Worm (Caenorhabditis elegans) whole organism, L4 larva: ENCODE measurements around the gene srg-6.

Source experiments
- F26F4.8 ChIP-seq: fragments of 200-800 bp; sonication (Bioruptor generic); conservative IDR thresholded peaks from 2 replicates; pipeline ENCODE4 v1.3.6; 2022; ENCODE audit warnings: missing genetic modification characterization, missing compliant biosample characterization
- F37D6.2 ChIP-seq: sonication (generic microtip); optimal IDR thresholded peaks from 2 replicates; lab custom pipeline; 2016; ENCODE audit warnings: mild to moderate bottlenecking, missing genetic modification characterization, missing compliant biosample characterization
- F44E2.7 ChIP-seq: fragments of 200-800 bp; sonication (Bioruptor generic); IDR thresholded peaks from 2 replicates; pipeline ENCODE4 v2.1.2; 2022; ENCODE audit warnings: missing genetic modification characterization, missing compliant biosample characterization
- F49E8.2 ChIP-seq: sonication (generic microtip); optimal IDR thresholded peaks from 2 replicates; lab custom pipeline; 2016; ENCODE audit warnings: missing compliant biosample characterization, mild to moderate bottlenecking, missing genetic modification characterization, borderline replicate concordance
- Y5F2A.4 ChIP-seq: fragments of 200-800 bp; sonication (Bioruptor generic); optimal IDR thresholded peaks from 2 replicates; lab custom pipeline; 2018; ENCODE audit warnings: mild to moderate bottlenecking, missing genetic modification characterization, missing compliant biosample characterization
- Y75B8A.6 ChIP-seq: fragments of 200-800 bp; sonication (Bioruptor generic); IDR thresholded peaks from 2 replicates; pipeline ENCODE4 v1.3.6; 2022; ENCODE audit warnings: missing genetic modification reagents, missing genetic modification characterization, missing compliant biosample characterization
- aly-2 ChIP-seq: sonication (generic microtip); optimal IDR thresholded peaks from 2 replicates; lab custom pipeline; 2018; ENCODE audit warnings: missing biosample characterization, missing genetic modification characterization
- ama-1 ChIP-seq: fragments of 150-350 bp; optimal IDR thresholded peaks from 2 replicates; lab custom pipeline; 2014; ENCODE audit warnings: inconsistent platforms, mixed read lengths
- ceh-28 ChIP-seq: fragments of 150-350 bp; optimal IDR thresholded peaks from 2 replicates; lab custom pipeline; 2014; ENCODE audit warnings: missing biosample characterization, missing genetic modification reagents, missing genetic modification characterization
- cey-2 ChIP-seq: sonication (generic microtip); optimal IDR thresholded peaks from 3 replicates; lab custom pipeline; 2017; ENCODE audit warnings: missing genetic modification characterization, mild to moderate bottlenecking, missing compliant biosample characterization, antibody characterized with exemption, borderline replicate concordance; ENCODE audit not compliant: insufficient read depth
- ctbp-1 ChIP-seq: fragments of 200-800 bp; sonication (Bioruptor generic); IDR thresholded peaks from 2 replicates; pipeline ENCODE4 v1.3.6; 2022; ENCODE audit warnings: missing genetic modification reagents, missing genetic modification characterization, missing compliant biosample characterization
- daf-12 ChIP-seq: fragments of 150-350 bp; optimal IDR thresholded peaks from 2 replicates; lab custom pipeline; 2014; ENCODE audit warnings: missing biosample characterization, missing genetic modification reagents, missing genetic modification characterization
- dmd-6 ChIP-seq: fragments of 200-800 bp; sonication (Bioruptor generic); IDR thresholded peaks from 2 replicates; pipeline ENCODE4 v1.3.6; 2022; ENCODE audit warnings: missing genetic modification reagents, missing genetic modification characterization, missing compliant biosample characterization
- dpl-1 ChIP-seq: fragments of 150-350 bp; optimal IDR thresholded peaks from 2 replicates; lab custom pipeline; 2014; ENCODE audit warnings: missing biosample characterization, missing genetic modification reagents, missing genetic modification characterization
- duxl-1 ChIP-seq: sonication (generic microtip); optimal IDR thresholded peaks from 2 replicates; lab custom pipeline; 2016; ENCODE audit warnings: mild to moderate bottlenecking, missing genetic modification characterization, moderate library complexity, missing compliant biosample characterization; ENCODE audit not compliant: poor library complexity
- fos-1 ChIP-seq: fragments of 150-350 bp; optimal IDR thresholded peaks from 2 replicates; lab custom pipeline; 2014; ENCODE audit warnings: missing biosample characterization, missing genetic modification characterization
- hlh-11 ChIP-seq: fragments of 200-800 bp; sonication (Bioruptor generic); optimal IDR thresholded peaks from 2 replicates; lab custom pipeline; 2018; ENCODE audit warnings: mild to moderate bottlenecking, missing genetic modification characterization, missing compliant biosample characterization
- jun-1 ChIP-seq: fragments of 150-350 bp; optimal IDR thresholded peaks from 2 replicates; lab custom pipeline; 2014; ENCODE audit warnings: missing biosample characterization, missing genetic modification reagents, missing genetic modification characterization
- lim-7 ChIP-seq: fragments of 200-800 bp; sonication (Bioruptor generic); IDR thresholded peaks from 2 replicates; pipeline ENCODE4 v1.3.6; 2022; ENCODE audit warnings: missing genetic modification characterization, missing compliant biosample characterization
- lin-13 ChIP-seq: fragments of 150-350 bp; optimal IDR thresholded peaks from 2 replicates; lab custom pipeline; 2014; ENCODE audit warnings: missing biosample characterization, missing genetic modification reagents, missing genetic modification characterization
- lin-15B ChIP-seq: fragments of 150-350 bp; sonication (generic microtip); optimal IDR thresholded peaks from 3 replicates; lab custom pipeline; 2014; ENCODE audit warnings: missing biosample characterization, missing genetic modification characterization
- lin-38 ChIP-seq: fragments of 200-800 bp; sonication (Bioruptor generic); IDR thresholded peaks from 2 replicates; pipeline ENCODE4 v1.3.6; 2022; ENCODE audit warnings: missing genetic modification reagents, missing genetic modification characterization, missing compliant biosample characterization
- lin-39 ChIP-seq: fragments of 150-350 bp; optimal IDR thresholded peaks from 2 replicates; lab custom pipeline; 2014; ENCODE audit warnings: missing biosample characterization, missing genetic modification reagents, missing genetic modification characterization
- lir-3 ChIP-seq: sonication (generic microtip); optimal IDR thresholded peaks from 2 replicates; lab custom pipeline; 2016; ENCODE audit warnings: mild to moderate bottlenecking, missing genetic modification characterization, missing compliant biosample characterization
- lsy-2 ChIP-seq, 2 experiments: fragments of 150-350 bp in 1 of 2; sonication (generic microtip) in 1 of 2; optimal IDR thresholded peaks; 2 replicates each; lab custom pipeline; 2014 to 2017; ENCODE audit warnings: missing biosample characterization in 2 of 2, missing genetic modification characterization in 2 of 2
- madf-5 ChIP-seq, 2 experiments: fragments of 200-800 bp; sonication (Bioruptor generic); IDR thresholded peaks; 2 replicates each; pipeline ENCODE4 v1.3.6; 2022; ENCODE audit warnings: missing compliant biosample characterization in 2 of 2, missing genetic modification characterization in 2 of 2
- mdl-1 ChIP-seq, 2 experiments: fragments of 150-350 bp in 1 of 2; sonication (generic microtip) in 1 of 2; optimal IDR thresholded peaks; 2 replicates each; lab custom pipeline; 2014 to 2017; ENCODE audit warnings: missing biosample characterization in 2 of 2, missing genetic modification characterization in 2 of 2
- mep-1 ChIP-seq: fragments of 150-350 bp; sonication (generic microtip); optimal IDR thresholded peaks from 3 replicates; lab custom pipeline; 2014; ENCODE audit warnings: missing biosample characterization, missing genetic modification characterization
- mxl-2 ChIP-seq: fragments of 200-800 bp; sonication (Bioruptor generic); conservative IDR thresholded peaks from 2 replicates; pipeline ENCODE4 v1.3.6; 2022; ENCODE audit warnings: missing genetic modification reagents, missing genetic modification characterization, missing compliant biosample characterization
- mxl-3 ChIP-seq: fragments of 200-800 bp; sonication (Bioruptor generic); optimal IDR thresholded peaks from 2 replicates; lab custom pipeline; 2018; ENCODE audit warnings: mild to moderate bottlenecking, missing genetic modification characterization, missing compliant biosample characterization
- nhr-237 ChIP-seq: sonication (generic microtip); optimal IDR thresholded peaks from 2 replicates; lab custom pipeline; 2017; ENCODE audit warnings: missing biosample characterization, missing genetic modification characterization
- nhr-25 ChIP-seq: sonication (generic microtip); optimal IDR thresholded peaks from 2 replicates; lab custom pipeline; 2017; ENCODE audit warnings: missing genetic modification characterization, mild to moderate bottlenecking, missing compliant biosample characterization, antibody characterized with exemption, moderate library complexity, borderline replicate concordance; ENCODE audit not compliant: insufficient read depth
- nhr-41 ChIP-seq: fragments of 200-800 bp; sonication (Bioruptor generic); IDR thresholded peaks from 2 replicates; pipeline ENCODE4 v1.3.6; 2022; ENCODE audit warnings: missing genetic modification reagents, missing genetic modification characterization, missing compliant biosample characterization
- nhr-6 ChIP-seq: fragments of 150-350 bp; optimal IDR thresholded peaks from 2 replicates; lab custom pipeline; 2014; ENCODE audit warnings: missing biosample characterization, missing genetic modification characterization
- nhr-77 ChIP-seq: fragments of 150-350 bp; optimal IDR thresholded peaks from 2 replicates; lab custom pipeline; 2014; ENCODE audit warnings: missing biosample characterization, missing genetic modification characterization
- rbr-2 ChIP-seq: sonication (generic microtip); optimal IDR thresholded peaks from 2 replicates; lab custom pipeline; 2016; ENCODE audit warnings: missing genotype, missing genetic modification characterization, missing compliant biosample characterization
- sdz-12 ChIP-seq: fragments of 200-800 bp; sonication (Bioruptor generic); optimal IDR thresholded peaks from 2 replicates; lab custom pipeline; 2018; ENCODE audit warnings: mild to moderate bottlenecking, missing genetic modification characterization, missing compliant biosample characterization
- snpc-1.2 ChIP-seq: fragments of 200-800 bp; sonication (Bioruptor generic); IDR thresholded peaks from 2 replicates; pipeline ENCODE4 v1.3.6; 2022; ENCODE audit warnings: missing genetic modification reagents, missing genetic modification characterization, missing compliant biosample characterization
- spr-3 ChIP-seq: fragments of 200-800 bp; sonication (Bioruptor generic); optimal IDR thresholded peaks from 2 replicates; lab custom pipeline; 2018; ENCODE audit warnings: mild to moderate bottlenecking, missing genetic modification characterization, missing compliant biosample characterization
- unc-130 ChIP-seq: sonication (generic microtip); optimal IDR thresholded peaks from 2 replicates; lab custom pipeline; 2016; ENCODE audit warnings: missing genetic modification reagents, missing genetic modification characterization, missing compliant biosample characterization
- vab-7 ChIP-seq: fragments of 200-800 bp; sonication (Bioruptor generic); IDR thresholded peaks from 2 replicates; pipeline ENCODE4 v1.3.6; 2022; ENCODE audit warnings: missing genetic modification reagents, missing genetic modification characterization, missing compliant biosample characterization
- zag-1 ChIP-seq: fragments of 150-350 bp; optimal IDR thresholded peaks from 2 replicates; lab custom pipeline; 2014; ENCODE audit warnings: missing biosample characterization, missing genetic modification characterization
- zfp-2 ChIP-seq: sonication (generic microtip); optimal IDR thresholded peaks from 2 replicates; lab custom pipeline; 2016; ENCODE audit warnings: mild to moderate bottlenecking, missing genetic modification characterization, missing compliant biosample characterization
- zfp-3 ChIP-seq: fragments of 200-800 bp; sonication (Bioruptor generic); conservative IDR thresholded peaks from 2 replicates; pipeline ENCODE4 v1.3.6; 2022; ENCODE audit warnings: missing genetic modification reagents, missing genetic modification characterization, missing compliant biosample characterization
- zip-11 ChIP-seq: fragments of 200-800 bp; sonication (Bioruptor generic); IDR thresholded peaks from 2 replicates; pipeline ENCODE4 v1.3.6; 2022; ENCODE audit warnings: missing genetic modification characterization, missing compliant biosample characterization
- zip-2 ChIP-seq: fragments of 150-350 bp; optimal IDR thresholded peaks from 2 replicates; lab custom pipeline; 2014; ENCODE audit warnings: missing biosample characterization, missing genetic modification characterization

The srg-6 gene

ce11 chrIII:6261985-6262384, 3.8 kb downstream of the srg-6 start, which contains the start of gene srg-4:
TSS of gene srg-4 (minus strand) at chrIII:6262085.
- TF ChIP-seq zag-1 (tag; lab: Kevin White, UChicago) (no peak), Y5F2A.4 (GFP tag; lab: Kevin White, UChicago) (no peak)
- TF ChIP-seq, all 104 proteins: peak for 0

- TF ChIP-seq F26F4.8 (GFP tag; lab: Robert Waterston, UW) (no peak), nhr-77 (tag; lab: Kevin White, UChicago) (no peak), dmd-6 (GFP tag; lab: Robert Waterston, UW) (no peak), mxl-3 (GFP tag; lab: Kevin White, UChicago) (no peak), sdz-12 (no peak), madf-5 (GFP tag; IDR thresholded peaks at IDR 0.05; lab: Robert Waterston, UW) (no peak), lin-39 (tag; lab: Kevin White, UChicago) (no peak), zfp-3 (GFP tag; lab: Robert Waterston, UW) (no peak), fos-1 (tag; lab: Kevin White, UChicago) (no peak), cey-2 (tag; lab: Kevin White, UChicago) (no peak), zip-2 (tag; lab: Kevin White, UChicago) (no peak), nhr-25 (tag; lab: Kevin White, UChicago) (no peak), ceh-28 (tag; lab: Kevin White, UChicago) (no peak), ctbp-1 (GFP tag; lab: Robert Waterston, UW) (no peak), F49E8.2 (no peak), aly-2 (tag; lab: Kevin White, UChicago) (no peak), nhr-6 (tag; lab: Kevin White, UChicago) (no peak), lir-3 (tag; lab: Kevin White, UChicago) (no peak), lim-7 (GFP tag; lab: Robert Waterston, UW) (no peak)
Measured at ce11 chrIII:6260115-6260514, 5.7 kb downstream of the srg-6 start, which contains the start of gene srg-2. TSS of gene srg-2 (minus strand) at chrIII:6260215.

ce11 chrIII:6258262-6258661, 7.5 kb downstream of the srg-6 start, which contains the start of gene srg-1:
TSS of gene srg-1 (minus strand) at chrIII:6258362.
- TF ChIP-seq lsy-2 (tag; optimal IDR thresholded peaks at IDR 0.05; lab: Kevin White, UChicago) (no peak), zip-11 (GFP tag; lab: Robert Waterston, UW) (no peak), zip-2 (tag; lab: Kevin White, UChicago) (no peak), ctbp-1 (GFP tag; lab: Robert Waterston, UW) (no peak), rbr-2 (tag; lab: Kevin White, UChicago) (no peak), duxl-1 (tag; lab: Kevin White, UChicago) (no peak), F49E8.2 (no peak), zag-1 (tag; lab: Kevin White, UChicago) (no peak), nhr-41 (GFP tag; lab: Robert Waterston, UW) (no peak), spr-3 (GFP tag; lab: Kevin White, UChicago) (no peak), dmd-6 (GFP tag; lab: Robert Waterston, UW) (no peak), lin-15B (tag; lab: Kevin White, UChicago) (no peak), snpc-1.2 (GFP tag; lab: Robert Waterston, UW) (no peak), F44E2.7 (no peak), zfp-2 (tag; lab: Kevin White, UChicago) (no peak), nhr-77 (tag; lab: Kevin White, UChicago) (no peak), Y75B8A.6 (no peak), lin-38 (GFP tag; lab: Robert Waterston, UW) (no peak)
- TF ChIP-seq, all 104 proteins: peak for 0

ce11 chrIII:6256675-6257074, 9.1 kb downstream of the srg-6 start, which contains the start of gene srg-9:
TSS of gene srg-9 (minus strand) at chrIII:6256775.
- TF ChIP-seq mdl-1 (tag; optimal IDR thresholded peaks at IDR 0.05; lab: Kevin White, UChicago) (no peak), daf-12 (no peak), mxl-3 (GFP tag; lab: Kevin White, UChicago) (no peak), hlh-11 (tag; lab: Kevin White, UChicago) (no peak), lin-13 (GFP tag; lab: Kevin White, UChicago) (no peak), mep-1 (tag; lab: Kevin White, UChicago) (no peak), vab-7 (no peak), dpl-1 (GFP tag; lab: Kevin White, UChicago) (no peak), mxl-2 (no peak), F37D6.2 (tag; lab: Kevin White, UChicago) (no peak), unc-130 (GFP tag; lab: Kevin White, UChicago) (no peak), jun-1 (tag; lab: Kevin White, UChicago) (no peak), dmd-6 (GFP tag; lab: Robert Waterston, UW) (no peak), ama-1 (lab: Kevin White, UChicago) (no peak), nhr-237 (tag; lab: Kevin White, UChicago) (no peak), zip-11 (GFP tag; lab: Robert Waterston, UW) (no peak)
